Comparison of ENCODE assay signal across 6 worm cellular contexts in genomic region chrV:20778886-20779285, ce11.
A peak's percentile ranks its signal among the peaks of the same experiment; 100 is the strongest.
TF ChIP-seq lines count a peak whose summit lies in the region.

No protein-coding gene starts in this region.

TF ChIP-seq in whole organism, L1 larva, 84 proteins besides CTCF, POLR2A, EP300 and RAD21:
- no peak for TF ChIP-seq nhr-12 (tag; optimal IDR thresholded peaks at IDR 0.05; lab: Kevin White, UChicago)
- no peak for TF ChIP-seq fkh-4 (tag; optimal IDR thresholded peaks at IDR 0.05; lab: Kevin White, UChicago; ENCODE audit: borderline replicate concordance)
- peak; percentile 2 for TF ChIP-seq elt-2 (tag; optimal IDR thresholded peaks at IDR 0.05; lab: Kevin White, UChicago)
- TF ChIP-seq mep-1 (tag; optimal IDR thresholded peaks at IDR 0.05; lab: Kevin White, UChicago): peak; percentile 21
- TF ChIP-seq lin-35 (GFP tag; optimal IDR thresholded peaks at IDR 0.05; lab: Kevin White, UChicago): peak in 1 of 2 experiments; percentile 23
- peak; percentile 58 for TF ChIP-seq blmp-1 (tag; optimal IDR thresholded peaks at IDR 0.05; lab: Kevin White, UChicago)
- no peak for TF ChIP-seq jun-1 (tag; optimal IDR thresholded peaks at IDR 0.05; lab: Kevin White, UChicago)
- TF ChIP-seq ztf-4 (tag; optimal IDR thresholded peaks at IDR 0.05; lab: Kevin White, UChicago): peak; percentile 32
- TF ChIP-seq skn-1 (tag; optimal IDR thresholded peaks at IDR 0.05; lab: Kevin White, UChicago): peak; percentile 6
- peak in 2 of 6 experiments; percentile 9 to 50 for TF ChIP-seq elt-3 (tag; optimal IDR thresholded peaks at IDR 0.05; lab: Kevin White, UChicago)
- TF ChIP-seq nhr-90 (tag; optimal IDR thresholded peaks at IDR 0.05; lab: Kevin White, UChicago; ENCODE audit: poor library complexity): no peak

TF ChIP-seq in whole organism, L2 larva, 48 proteins besides CTCF, POLR2A, EP300 and RAD21:
- no peak for TF ChIP-seq nhr-23 (tag; optimal IDR thresholded peaks at IDR 0.05; lab: Kevin White, UChicago)
- no peak for TF ChIP-seq ztf-4 (tag; optimal IDR thresholded peaks at IDR 0.05; lab: Kevin White, UChicago)
- peak; percentile 47 for TF ChIP-seq sma-9 (GFP tag; optimal IDR thresholded peaks at IDR 0.05; lab: Kevin White, UChicago)
- TF ChIP-seq sma-9 (tag; optimal IDR thresholded peaks at IDR 0.05; lab: Kevin White, UChicago): no peak
- peak; percentile 40 for TF ChIP-seq crh-2 (tag; optimal IDR thresholded peaks at IDR 0.05; lab: Kevin White, UChicago)
- peak; percentile 35 for TF ChIP-seq fos-1 (tag; optimal IDR thresholded peaks at IDR 0.05; lab: Kevin White, UChicago)
- TF ChIP-seq ZK546.5 (tag; optimal IDR thresholded peaks at IDR 0.05; lab: Kevin White, UChicago): no peak
- no peak for TF ChIP-seq mbf-1 (tag; optimal IDR thresholded peaks at IDR 0.05; lab: Kevin White, UChicago)
- no peak for TF ChIP-seq ztf-1 (GFP tag; conservative IDR thresholded peaks at IDR 0.05; lab: Robert Waterston, UW)
- TF ChIP-seq nhr-77 (tag; optimal IDR thresholded peaks at IDR 0.05; lab: Kevin White, UChicago): no peak

TF ChIP-seq in whole organism, L3 larva, 47 proteins besides CTCF, POLR2A, EP300 and RAD21 (continues in another document):
- no peak for TF ChIP-seq zag-1 (tag; optimal IDR thresholded peaks at IDR 0.05; lab: Kevin White, UChicago)
- no peak for TF ChIP-seq nhr-25 (tag; optimal IDR thresholded peaks at IDR 0.05; lab: Kevin White, UChicago)
- peak; percentile 41 for TF ChIP-seq elt-2 (tag; optimal IDR thresholded peaks at IDR 0.05; lab: Kevin White, UChicago)
- TF ChIP-seq ceh-28 (tag; optimal IDR thresholded peaks at IDR 0.05; lab: Kevin White, UChicago): peak; percentile 18
- no peak for TF ChIP-seq nfya-1 (tag; optimal IDR thresholded peaks at IDR 0.05; lab: Kevin White, UChicago; ENCODE audit: insufficient read depth)
- no peak for TF ChIP-seq nhr-11 (tag; optimal IDR thresholded peaks at IDR 0.05; lab: Kevin White, UChicago)
- no peak for TF ChIP-seq ZK546.5 (tag; optimal IDR thresholded peaks at IDR 0.05; lab: Kevin White, UChicago)
- no peak for TF ChIP-seq nhr-67 (tag; optimal IDR thresholded peaks at IDR 0.05; lab: Kevin White, UChicago)
- no peak for TF ChIP-seq nhr-28 (tag; optimal IDR thresholded peaks at IDR 0.05; lab: Kevin White, UChicago)
- no peak for TF ChIP-seq snpc-4 (tag; optimal IDR thresholded peaks at IDR 0.05; lab: Kevin White, UChicago)
- peak; percentile 45 for TF ChIP-seq pqm-1 (tag; optimal IDR thresholded peaks at IDR 0.05; lab: Kevin White, UChicago)
- TF ChIP-seq aly-2 (tag; optimal IDR thresholded peaks at IDR 0.05; lab: Kevin White, UChicago): no peak
- TF ChIP-seq nhr-43 (tag; optimal IDR thresholded peaks at IDR 0.05; lab: Kevin White, UChicago; ENCODE audit: poor library complexity, severe bottlenecking): no peak
- TF ChIP-seq tbx-2 (tag; optimal IDR thresholded peaks at IDR 0.05; lab: Kevin White, UChicago): no peak
- TF ChIP-seq nhr-23 (tag; optimal IDR thresholded peaks at IDR 0.05; lab: Kevin White, UChicago): peak; percentile 47
- no peak for TF ChIP-seq ceh-82 (tag; optimal IDR thresholded peaks at IDR 0.05; lab: Kevin White, UChicago)
- TF ChIP-seq eor-1 (tag; optimal IDR thresholded peaks at IDR 0.05; lab: Kevin White, UChicago): no peak
- TF ChIP-seq ama-1 (optimal IDR thresholded peaks at IDR 0.05; lab: Kevin White, UChicago): peak; percentile 65
- no peak for TF ChIP-seq nhr-77 (tag; optimal IDR thresholded peaks at IDR 0.05; lab: Kevin White, UChicago)

TF ChIP-seq in whole organism, L4 larva, 104 proteins besides CTCF, POLR2A, EP300 and RAD21 (continues in another document):
- no peak for TF ChIP-seq lin-1 (GFP tag; IDR thresholded peaks at IDR 0.05; lab: Robert Waterston, UW)
- TF ChIP-seq zfp-2 (tag; optimal IDR thresholded peaks at IDR 0.05; lab: Kevin White, UChicago): no peak
- TF ChIP-seq hlh-30 (tag; optimal IDR thresholded peaks at IDR 0.05; lab: Kevin White, UChicago; ENCODE audit: insufficient read depth): peak; percentile 53
- TF ChIP-seq F10B5.3 (tag; optimal IDR thresholded peaks at IDR 0.05; lab: Kevin White, UChicago): no peak
- TF ChIP-seq attf-4 (tag; optimal IDR thresholded peaks at IDR 0.05; lab: Kevin White, UChicago): no peak
- TF ChIP-seq hlh-11 (tag; optimal IDR thresholded peaks at IDR 0.05; lab: Kevin White, UChicago): peak; percentile 56
- TF ChIP-seq cey-2 (tag; optimal IDR thresholded peaks at IDR 0.05; lab: Kevin White, UChicago; ENCODE audit: borderline replicate concordance, insufficient read depth): no peak
- TF ChIP-seq egl-27 (tag; optimal IDR thresholded peaks at IDR 0.05; lab: Kevin White, UChicago): no peak
- TF ChIP-seq ZK546.5 (tag; optimal IDR thresholded peaks at IDR 0.05; lab: Kevin White, UChicago): no peak
- no peak for TF ChIP-seq fkh-10 (GFP tag; optimal IDR thresholded peaks at IDR 0.05; lab: Kevin White, UChicago)
- no peak for TF ChIP-seq tag-97 (GFP tag; IDR thresholded peaks at IDR 0.05; lab: Robert Waterston, UW)
- TF ChIP-seq Y105C5A.15 (GFP tag; IDR thresholded peaks at IDR 0.05; lab: Robert Waterston, UW): no peak
- TF ChIP-seq mxl-2 (GFP tag; conservative IDR thresholded peaks at IDR 0.05; lab: Robert Waterston, UW): no peak
- TF ChIP-seq nhr-6 (tag; optimal IDR thresholded peaks at IDR 0.05; lab: Kevin White, UChicago): no peak
- TF ChIP-seq rbr-2 (tag; optimal IDR thresholded peaks at IDR 0.05; lab: Kevin White, UChicago): no peak
- TF ChIP-seq F26F4.8 (GFP tag; conservative IDR thresholded peaks at IDR 0.05; lab: Robert Waterston, UW): no peak
- no peak for TF ChIP-seq nhr-102 (tag; optimal IDR thresholded peaks at IDR 0.05; lab: Kevin White, UChicago)
- no peak for TF ChIP-seq sdz-12 (GFP tag; optimal IDR thresholded peaks at IDR 0.05; lab: Kevin White, UChicago)
- TF ChIP-seq tra-1 (GFP tag; IDR thresholded peaks at IDR 0.05; lab: Robert Waterston, UW): no peak
- TF ChIP-seq hif-1 (tag; optimal IDR thresholded peaks at IDR 0.05; lab: Kevin White, UChicago): no peak

TF ChIP-seq in whole organism, mixed stage, embryonic, 35 proteins besides CTCF, POLR2A, EP300 and RAD21:
- TF ChIP-seq elt-1 (tag; optimal IDR thresholded peaks at IDR 0.05; lab: Kevin White, UChicago; ENCODE audit: borderline replicate concordance, insufficient read depth) (peak; percentile 15), zip-8 (tag; optimal IDR thresholded peaks at IDR 0.05; lab: Kevin White, UChicago) (no peak)

TF ChIP-seq in whole organism, young adult, 124 proteins besides CTCF, POLR2A, EP300 and RAD21:
- TF ChIP-seq egl-44 (GFP tag; IDR thresholded peaks at IDR 0.05; lab: Robert Waterston, UW) (0 out of 2 replicates have a peak, but pooled peaks have one; percentile 28), nhr-80 (tag; optimal IDR thresholded peaks at IDR 0.05; lab: Kevin White, UChicago) (peak; percentile 20), B0019.2 (GFP tag; conservative IDR thresholded peaks at IDR 0.05; lab: Robert Waterston, UW) (no peak)
TF ChIP-seq in whole organism, young adult: peak in this region for 2.
